Worm (Caenorhabditis elegans): ENCODE data around the gene ZK892.5.

ZK892.5 gene

ce11 chrII:10040834-10041233, 32.8 kb downstream of the ZK892.5 start, which contains the start of gene ogr-2:
TSS of gene ogr-2 (plus strand) at chrII:10041134.
- TF ChIP-seq med-1 (GFP tag; optimal IDR thresholded peaks at IDR 0.05; ENCODE audit: insufficient read depth), result no peak
- TF ChIP-seq flt-1 (GFP tag; IDR thresholded peaks at IDR 0.05), result no peak

- TF ChIP-seq flt-1 (GFP tag; IDR thresholded peaks at IDR 0.05) (no peak), ztf-23 (GFP tag; IDR thresholded peaks at IDR 0.05) (no peak), ref-1 (GFP tag; conservative IDR thresholded peaks at IDR 0.05) (no peak), T22C8.4 (GFP tag; IDR thresholded peaks at IDR 0.05) (no peak), ztf-29 (GFP tag; IDR thresholded peaks at IDR 0.05) (no peak), klf-2 (GFP tag; conservative IDR thresholded peaks at IDR 0.05) (no peak), med-1 (GFP tag; optimal IDR thresholded peaks at IDR 0.05; ENCODE audit: insufficient read depth) (no peak), tab-1 (GFP tag; IDR thresholded peaks at IDR 0.05) (no peak), cog-1 (tag; optimal IDR thresholded peaks at IDR 0.05) (no peak)
Observed at ce11 chrII:10044961-10045360, 36.9 kb downstream of the ZK892.5 start, which contains the start of the genes F52H3.11 and bath-38. TSS of gene F52H3.11 (minus strand) at chrII:10045163. TSS of gene bath-38 (minus strand) at chrII:10045270.

- TF ChIP-seq cog-1 (tag; optimal IDR thresholded peaks at IDR 0.05) (no peak), ref-1 (GFP tag; conservative IDR thresholded peaks at IDR 0.05) (no peak), flt-1 (GFP tag; IDR thresholded peaks at IDR 0.05) (no peak)
Observed at ce11 chrII:10045670-10046069, 37.7 kb downstream of the ZK892.5 start.

DNA sequence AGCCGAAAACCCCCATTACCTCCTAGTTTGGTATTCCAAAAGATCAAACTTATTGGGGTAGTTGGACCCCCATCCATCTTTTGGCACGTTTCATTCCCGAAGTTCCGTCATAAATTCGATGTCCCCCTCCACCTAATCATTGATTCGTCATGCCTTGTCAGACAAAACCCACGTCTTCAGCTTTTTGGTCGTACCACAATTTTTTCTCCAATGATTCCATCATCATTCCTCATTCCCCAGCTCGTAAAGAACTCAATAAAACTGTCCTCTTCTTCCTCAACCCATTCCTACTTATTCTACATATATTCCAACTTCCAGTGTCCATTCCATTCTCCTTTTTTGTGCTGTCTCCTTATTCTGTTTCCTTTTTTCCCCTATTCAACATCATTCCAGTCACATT, 40.6 kb downstream of the ZK892.5 start, which contains the start of gene flp-4:
Gene flp-4, plus strand, starts transcription at position 301 of the 400 bp plus-strand sequence.
- TF ChIP-seq med-1 (GFP tag; optimal IDR thresholded peaks at IDR 0.05; ENCODE audit: insufficient read depth) (no peak), tab-1 (GFP tag; IDR thresholded peaks at IDR 0.05) (no peak), ztf-23 (GFP tag; IDR thresholded peaks at IDR 0.05) (no peak), T22C8.4 (GFP tag; IDR thresholded peaks at IDR 0.05) (no peak), ref-1 (GFP tag; conservative IDR thresholded peaks at IDR 0.05) (no peak), flt-1 (GFP tag; IDR thresholded peaks at IDR 0.05) (no peak), ztf-29 (GFP tag; IDR thresholded peaks at IDR 0.05) (no peak), cog-1 (tag; optimal IDR thresholded peaks at IDR 0.05) (no peak), klf-2 (GFP tag; conservative IDR thresholded peaks at IDR 0.05) (no peak)

DNA sequence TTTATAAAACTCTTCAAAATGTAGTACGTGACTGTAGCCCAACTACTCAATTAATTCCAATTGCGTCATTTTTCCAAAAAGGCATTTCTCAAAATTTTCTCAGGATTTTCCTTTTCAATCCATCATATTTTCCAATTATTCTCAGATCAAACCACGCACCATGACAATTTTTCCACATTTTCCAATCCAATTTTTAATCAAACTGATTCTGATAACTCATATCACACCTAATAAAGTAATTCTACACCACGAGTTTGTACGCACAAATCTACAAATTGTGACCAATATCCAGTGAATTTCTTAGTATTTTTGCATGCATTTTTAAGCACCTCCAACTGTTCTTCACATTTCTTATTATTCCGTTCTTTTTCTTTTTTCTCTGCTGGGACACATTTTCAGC, 43.5 kb downstream of the ZK892.5 start:
- TF ChIP-seq med-1 (GFP tag; optimal IDR thresholded peaks at IDR 0.05; ENCODE audit: insufficient read depth), result no peak
- TF ChIP-seq flt-1 (GFP tag; IDR thresholded peaks at IDR 0.05), result no peak
- TF ChIP-seq tab-1 (GFP tag; IDR thresholded peaks at IDR 0.05), result no peak
- TF ChIP-seq T22C8.4 (GFP tag; IDR thresholded peaks at IDR 0.05), result no peak

- TF ChIP-seq ztf-23 (GFP tag; IDR thresholded peaks at IDR 0.05) (no peak), T22C8.4 (GFP tag; IDR thresholded peaks at IDR 0.05) (no peak), med-1 (GFP tag; optimal IDR thresholded peaks at IDR 0.05; ENCODE audit: insufficient read depth) (no peak), flt-1 (GFP tag; IDR thresholded peaks at IDR 0.05) (no peak), ztf-29 (GFP tag; IDR thresholded peaks at IDR 0.05) (no peak), cog-1 (tag; optimal IDR thresholded peaks at IDR 0.05) (no peak), ref-1 (GFP tag; conservative IDR thresholded peaks at IDR 0.05) (no peak), tab-1 (GFP tag; IDR thresholded peaks at IDR 0.05) (no peak), klf-2 (GFP tag; conservative IDR thresholded peaks at IDR 0.05) (no peak)
Observed at ce11 chrII:10056545-10057038, 48.6 kb downstream of the ZK892.5 start, which contains the start of gene C18D1.2. TSS of gene C18D1.2 (plus strand) at chrII:10056988.

Data from whole organism, midembryonic.